Fruit fly (Drosophila melanogaster) whole organism, embryonic: ENCODE data around the gene mRpL51.
A peak's percentile ranks its signal among the peaks of the same experiment; 100 is the strongest.

ENCODE experiments used
- Awh ChIP-seq: fragments of 200-800 bp; sonication (Bioruptor generic); IDR thresholded peaks from 2 replicates; pipeline ENCODE4, ENCODE4 v1.3.6; 2022; ENCODE audit warnings: missing biosample characterization, missing genetic modification characterization
- Bgb ChIP-seq: fragments of 200-800 bp; sonication (Bioruptor generic); IDR thresholded peaks from 2 replicates; pipeline ENCODE4 v1.3.6; 2022; ENCODE audit warnings: missing biosample characterization, missing genetic modification characterization; ENCODE audit not compliant: partially characterized antibody
- CG11696 ChIP-seq: fragments of 200-800 bp; sonication (Bioruptor generic); IDR thresholded peaks from 2 replicates; pipeline ENCODE4 v1.3.6; 2022; ENCODE audit warnings: missing biosample characterization, missing genetic modification characterization
- CG11723 ChIP-seq: fragments of 200-800 bp; sonication (Bioruptor generic); optimal IDR thresholded peaks from 2 replicates; lab custom pipeline; 2017; ENCODE audit warnings: missing biosample characterization, mild to moderate bottlenecking, missing genetic modification characterization
- CG12659 ChIP-seq: fragments of 200-800 bp; sonication (Bioruptor generic); optimal IDR thresholded peaks from 3 replicates; lab custom pipeline; 2017; ENCODE audit warnings: mild to moderate bottlenecking, missing biosample characterization, missing genetic modification reagents, missing genetic modification characterization
- CG13287 ChIP-seq: fragments of 200-800 bp; sonication (Bioruptor generic); IDR thresholded peaks from 2 replicates; pipeline ENCODE4 v1.3.6; 2022; ENCODE audit warnings: missing biosample characterization, missing genetic modification characterization; ENCODE audit not compliant: partially characterized antibody
- CG14860 ChIP-seq: fragments of 200-800 bp; sonication (Bioruptor generic); IDR thresholded peaks from 3 replicates; pipeline ENCODE4 v1.3.6; 2022; ENCODE audit warnings: missing biosample characterization, missing genetic modification characterization; ENCODE audit not compliant: partially characterized antibody
- CG15073 ChIP-seq: fragments of 200-800 bp; sonication (Bioruptor generic); optimal IDR thresholded peaks from 2 replicates; lab custom pipeline; 2016; ENCODE audit warnings: missing biosample characterization, missing genetic modification characterization
- CG15479 ChIP-seq: fragments of 200-800 bp; sonication (Bioruptor generic); optimal IDR thresholded peaks from 3 replicates; lab custom pipeline; 2019; ENCODE audit warnings: missing biosample characterization, mild to moderate bottlenecking, missing genetic modification characterization, moderate library complexity
- CG18262 ChIP-seq: fragments of 200-800 bp; optimal IDR thresholded peaks from 3 replicates; lab custom pipeline; 2019; ENCODE audit warnings: missing biosample characterization, mild to moderate bottlenecking, missing genetic modification characterization, moderate library complexity
- CG2116 ChIP-seq: fragments of 200-800 bp; sonication (Bioruptor generic); optimal IDR thresholded peaks from 3 replicates; lab custom pipeline; 2018; ENCODE audit warnings: missing biosample characterization, mild to moderate bottlenecking, missing genetic modification characterization
- CG2889 ChIP-seq: fragments of 200-800 bp; sonication (Bioruptor generic); IDR thresholded peaks from 3 replicates; pipeline ENCODE4 v1.3.6; 2022; ENCODE audit warnings: missing biosample characterization, missing genetic modification characterization
- CG30403 ChIP-seq: fragments of 200-800 bp; sonication (Bioruptor generic); optimal IDR thresholded peaks from 3 replicates; lab custom pipeline; 2016; ENCODE audit warnings: missing biosample characterization, missing genetic modification characterization
- CG34224 ChIP-seq: fragments of 200-800 bp; sonication (Bioruptor generic); IDR thresholded peaks from 3 replicates; pipeline ENCODE4 v1.3.6; 2022; ENCODE audit warnings: missing biosample characterization, missing genetic modification characterization; ENCODE audit not compliant: partially characterized antibody
- CG42726 ChIP-seq: fragments of 200-800 bp; sonication (Bioruptor generic); IDR thresholded peaks from 2 replicates; pipeline ENCODE4 v1.3.6; 2022; ENCODE audit warnings: missing biosample characterization, missing genetic modification characterization; ENCODE audit not compliant: partially characterized antibody
- CG4730 ChIP-seq: fragments of 200-800 bp; sonication (Bioruptor generic); IDR thresholded peaks from 2 replicates; pipeline ENCODE4 v1.3.6; 2022; ENCODE audit warnings: missing biosample characterization, missing genetic modification characterization
- CG4820 ChIP-seq: fragments of 200-800 bp; sonication (Bioruptor generic); optimal IDR thresholded peaks from 3 replicates; lab custom pipeline; 2016; ENCODE audit warnings: missing biosample characterization, missing genetic modification characterization
- CG5180 ChIP-seq: fragments of 200-800 bp; sonication (Bioruptor generic); optimal IDR thresholded peaks from 3 replicates; lab custom pipeline; 2017; ENCODE audit warnings: missing biosample characterization, missing genetic modification characterization, mild to moderate bottlenecking, moderate library complexity, missing genetic modification reagents
- CG6175 ChIP-seq: fragments of 200-800 bp; sonication (Bioruptor generic); IDR thresholded peaks from 3 replicates; pipeline ENCODE4 v1.3.6; 2022; ENCODE audit warnings: missing biosample characterization, missing genetic modification characterization
- CG6272 ChIP-seq: fragments of 200-800 bp; sonication (Bioruptor generic); IDR thresholded peaks from 2 replicates; pipeline ENCODE4 v1.3.6; 2022; ENCODE audit warnings: missing biosample characterization, missing genetic modification characterization
- CG7963 ChIP-seq: fragments of 200-800 bp; sonication (Bioruptor generic); IDR thresholded peaks from 3 replicates; pipeline ENCODE4 v1.3.6; 2022; ENCODE audit warnings: missing biosample characterization, missing genetic modification characterization; ENCODE audit not compliant: partially characterized antibody
- CG8924 ChIP-seq: fragments of 200-800 bp; optimal IDR thresholded peaks from 3 replicates; lab custom pipeline; 2019; ENCODE audit warnings: missing biosample characterization, mild to moderate bottlenecking, missing genetic modification characterization, moderate library complexity
- CTCF ChIP-seq: fragments of 200-800 bp; sonication (Bioruptor generic); optimal IDR thresholded peaks from 2 replicates; lab custom pipeline; 2017; ENCODE audit warnings: missing biosample characterization, mild to moderate bottlenecking, missing genetic modification characterization, moderate library complexity
- Dfd ChIP-seq, 2 experiments: fragments of >200 bp; optimal IDR thresholded peaks; 2 replicates each; lab custom pipeline; 2017; ENCODE audit warnings: missing biosample characterization in 2 of 2, missing genetic modification characterization in 2 of 2
- Dll ChIP-seq: fragments of 200-800 bp; sonication (Bioruptor generic); IDR thresholded peaks from 4 replicates; pipeline ENCODE4 v1.3.6; 2022; ENCODE audit warnings: missing biosample characterization, missing genetic modification characterization; ENCODE audit not compliant: partially characterized antibody
- Dp ChIP-seq: fragments of 200-800 bp; sonication (Bioruptor generic); optimal IDR thresholded peaks from 2 replicates; lab custom pipeline; 2018; ENCODE audit warnings: missing biosample characterization, mild to moderate bottlenecking, missing genetic modification characterization, moderate library complexity
- Elba2 ChIP-seq: fragments of 200-800 bp; sonication (Bioruptor generic); optimal IDR thresholded peaks from 3 replicates; lab custom pipeline; 2016; ENCODE audit warnings: missing biosample characterization, missing genetic modification characterization
- GATAe ChIP-seq: fragments of 200-800 bp; sonication (Bioruptor generic); conservative IDR thresholded peaks from 2 replicates; pipeline ENCODE4 v1.3.6; 2022; ENCODE audit warnings: missing biosample characterization, missing genetic modification characterization
- HLH4C ChIP-seq: fragments of 200-800 bp; sonication (Bioruptor generic); IDR thresholded peaks from 3 replicates; pipeline ENCODE4 v1.3.6; 2022; ENCODE audit warnings: missing biosample characterization, missing genetic modification characterization; ENCODE audit not compliant: partially characterized antibody
- Hr78 ChIP-seq, 2 experiments: fragments of 200-800 bp in 1 of 2; fragments of >200 bp in 1 of 2; sonication (Bioruptor generic) in 1 of 2; optimal IDR thresholded peaks; 2 replicates each; lab custom pipeline; 2017 to 2019; ENCODE audit warnings: missing biosample characterization in 2 of 2, missing genetic modification characterization in 2 of 2, mild to moderate bottlenecking in 1 of 2, moderate library complexity in 1 of 2
- NfI ChIP-seq: fragments of 200-800 bp; sonication (Bioruptor generic); optimal IDR thresholded peaks from 3 replicates; lab custom pipeline; 2018; ENCODE audit warnings: missing biosample characterization, mild to moderate bottlenecking, missing genetic modification characterization, moderate library complexity
- Scr ChIP-seq: fragments of 200-800 bp; sonication (Bioruptor generic); IDR thresholded peaks from 2 replicates; pipeline ENCODE4 v1.3.6; 2022; ENCODE audit warnings: missing biosample characterization, missing genetic modification characterization; ENCODE audit not compliant: partially characterized antibody
- Vsx1 ChIP-seq: fragments of 200-800 bp; sonication (Bioruptor generic); optimal IDR thresholded peaks from 2 replicates; lab custom pipeline; 2017; ENCODE audit warnings: missing biosample characterization, mild to moderate bottlenecking, missing genetic modification characterization, missing genetic modification reagents
- exex ChIP-seq: fragments of 200-800 bp; sonication (Bioruptor generic); optimal IDR thresholded peaks from 4 replicates; lab custom pipeline; 2018; ENCODE audit warnings: missing biosample characterization, mild to moderate bottlenecking, missing genetic modification characterization, moderate library complexity
- fu2 ChIP-seq: fragments of 200-800 bp; sonication (Bioruptor generic); optimal IDR thresholded peaks from 2 replicates; lab custom pipeline; 2016; ENCODE audit warnings: missing biosample characterization, missing genetic modification characterization
- insv ChIP-seq, 2 experiments: fragments of 200-800 bp; sonication (Bioruptor generic); optimal IDR thresholded peaks; 3 replicates each; lab custom pipeline; 2016 to 2018; ENCODE audit warnings: missing biosample characterization in 2 of 2, missing genetic modification characterization in 2 of 2
- jigr1 ChIP-seq: fragments of 200-800 bp; sonication (Bioruptor generic); IDR thresholded peaks from 3 replicates; pipeline ENCODE4 v1.3.6; 2022; ENCODE audit warnings: missing biosample characterization, missing genetic modification characterization
- maf-S ChIP-seq: fragments of 200-800 bp; sonication (Bioruptor generic); optimal IDR thresholded peaks from 2 replicates; lab custom pipeline; 2016; ENCODE audit warnings: missing biosample characterization, missing genetic modification characterization
- oc ChIP-seq: fragments of 200-800 bp; sonication (Bioruptor generic); optimal IDR thresholded peaks from 2 replicates; lab custom pipeline; 2018; ENCODE audit warnings: missing biosample characterization, mild to moderate bottlenecking, missing genetic modification characterization, moderate library complexity
- pho ChIP-seq: fragments of 200-800 bp; sonication (Bioruptor generic); optimal IDR thresholded peaks from 2 replicates; lab custom pipeline; 2016; ENCODE audit warnings: missing biosample characterization, missing genetic modification characterization
- sd ChIP-seq: fragments of 200-800 bp; sonication (Bioruptor generic); optimal IDR thresholded peaks from 3 replicates; lab custom pipeline; 2018; ENCODE audit warnings: missing biosample characterization, mild to moderate bottlenecking, missing genetic modification characterization, moderate library complexity
- sens ChIP-seq: fragments of 200-800 bp; sonication (Bioruptor generic); peaks from one replicate; lab custom pipeline; 2016; ENCODE audit warnings: missing biosample characterization, missing genetic modification characterization
- tna ChIP-seq: fragments of 200-800 bp; sonication (Bioruptor generic); IDR thresholded peaks from 2 replicates; pipeline ENCODE4 v1.3.6; 2022; ENCODE audit warnings: missing biosample characterization, missing genetic modification characterization; ENCODE audit not compliant: partially characterized antibody
- vnd ChIP-seq: fragments of 200-800 bp; sonication (Bioruptor generic); IDR thresholded peaks from 3 replicates; pipeline ENCODE4 v1.3.6; 2022; ENCODE audit warnings: missing biosample characterization, missing genetic modification characterization; ENCODE audit not compliant: partially characterized antibody

Gene mRpL51

DNA sequence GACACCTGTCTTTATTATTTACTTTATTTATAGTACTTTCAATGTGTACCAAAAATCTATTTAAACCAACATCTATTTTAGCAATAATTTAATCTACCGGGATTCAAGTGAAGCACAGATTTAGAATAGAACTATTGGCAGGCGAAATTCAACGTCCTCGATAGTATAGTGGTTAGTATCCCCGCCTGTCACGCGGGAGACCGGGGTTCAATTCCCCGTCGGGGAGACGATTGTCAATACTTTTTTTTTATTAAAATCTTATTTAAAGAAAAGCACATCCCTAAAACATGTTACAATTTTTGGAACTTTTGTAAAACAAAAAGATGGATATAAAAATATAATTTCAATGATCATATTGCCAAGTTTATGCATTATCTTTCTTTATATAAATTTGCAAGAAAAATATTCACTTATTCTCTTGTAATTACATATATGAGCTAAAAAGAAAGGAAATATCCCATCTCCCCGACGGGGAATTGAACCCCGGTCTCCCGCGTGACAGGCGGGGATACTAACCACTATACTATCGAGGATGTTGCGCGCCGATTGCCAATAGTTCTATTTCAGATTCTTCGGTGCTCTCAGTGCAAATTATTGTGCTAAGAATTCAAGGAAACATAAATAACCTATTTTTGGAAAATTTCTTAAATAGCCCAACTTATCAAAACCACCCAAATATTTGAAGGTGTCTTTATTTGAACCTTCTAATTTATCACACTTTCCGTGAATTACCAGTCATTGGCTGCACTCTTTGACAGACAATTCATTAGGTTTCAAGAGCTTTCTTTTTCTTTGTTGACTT, 35.4 kb downstream of the mRpL51 start, which contains the start of gene CG43796 (continued):
- TF ChIP-seq jigr1 (GFP tag; lab: Robert Waterston, UW) (no peak), CG13287 (peak; percentile 13; the same call in 1 of the 2 replicates), CG34224 (GFP tag; lab: Robert Waterston, UW) (no peak), CG15073 (no peak), CG7963 (GFP tag; lab: Robert Waterston, UW) (peak; percentile 65; the same call in 1 of the 3 replicates), CG14860 (GFP tag; lab: Robert Waterston, UW) (peak; percentile 60), Scr (GFP tag; lab: Robert Waterston, UW) (peak; percentile 65), sens (GFP tag; lab: Kevin White, UChicago) (peak; percentile 81), CG42726 (GFP tag; lab: Robert Waterston, UW) (peak; percentile 41), CTCF (peak; percentile 26), GATAe (GFP tag; lab: Robert Waterston, UW) (no peak), CG15479 (peak; percentile 54), HLH4C (GFP tag; lab: Robert Waterston, UW) (peak; percentile 68), sd (tag; lab: Kevin White, UChicago) (peak; percentile 0), exex (tag; lab: Kevin White, UChicago) (peak; percentile 22), tna (peak; percentile 58; the same call in 1 of the 2 replicates), vnd (GFP tag; lab: Robert Waterston, UW) (peak; percentile 49; the same call in 1 of the 3 replicates), CG5180 (GFP tag; lab: Kevin White, UChicago) (no peak), Dll (GFP tag; lab: Robert Waterston, UW) (peak; percentile 62; the same call in 2 of the 4 replicates), pho (GFP tag; lab: Kevin White, UChicago) (no peak)

DNA sequence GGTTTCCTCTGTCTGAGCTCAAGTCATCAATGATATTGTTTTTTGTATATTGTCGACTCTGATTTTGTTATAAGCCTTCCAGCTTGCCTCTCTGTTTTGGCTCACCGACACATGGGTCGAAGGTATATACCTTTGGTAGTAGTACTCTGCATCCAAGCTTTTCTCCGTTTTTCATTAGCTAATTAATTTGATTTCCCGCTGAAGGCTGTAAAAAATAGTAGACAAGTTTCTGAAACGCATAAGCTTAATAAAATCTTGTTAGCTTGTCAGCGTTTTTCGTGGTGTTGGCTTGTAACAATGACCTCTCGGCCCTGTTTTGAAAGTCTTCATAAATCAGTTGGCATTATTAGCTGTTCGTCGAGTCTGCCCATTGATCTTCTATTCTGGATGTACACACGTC, 36.4 kb downstream of the mRpL51 start:
- TF ChIP-seq Dp (GFP tag; lab: Kevin White, UChicago) (no peak), oc (peak; percentile 72), Hr78 (GFP tag; optimal IDR thresholded peaks at IDR 0.05; lab: Kevin White, UChicago) (peak in 1 of 2 experiments; percentile 36), NfI (no peak), CG4730 (no peak), Awh (GFP tag; lab: Robert Waterston, UW) (peak; percentile 42; the same call in 1 of the 2 replicates), Vsx1 (GFP tag; lab: Kevin White, UChicago) (peak; percentile 74), CG18262 (tag; lab: Kevin White, UChicago) (no peak), CG8924 (tag; lab: Kevin White, UChicago) (no peak)

DNA sequence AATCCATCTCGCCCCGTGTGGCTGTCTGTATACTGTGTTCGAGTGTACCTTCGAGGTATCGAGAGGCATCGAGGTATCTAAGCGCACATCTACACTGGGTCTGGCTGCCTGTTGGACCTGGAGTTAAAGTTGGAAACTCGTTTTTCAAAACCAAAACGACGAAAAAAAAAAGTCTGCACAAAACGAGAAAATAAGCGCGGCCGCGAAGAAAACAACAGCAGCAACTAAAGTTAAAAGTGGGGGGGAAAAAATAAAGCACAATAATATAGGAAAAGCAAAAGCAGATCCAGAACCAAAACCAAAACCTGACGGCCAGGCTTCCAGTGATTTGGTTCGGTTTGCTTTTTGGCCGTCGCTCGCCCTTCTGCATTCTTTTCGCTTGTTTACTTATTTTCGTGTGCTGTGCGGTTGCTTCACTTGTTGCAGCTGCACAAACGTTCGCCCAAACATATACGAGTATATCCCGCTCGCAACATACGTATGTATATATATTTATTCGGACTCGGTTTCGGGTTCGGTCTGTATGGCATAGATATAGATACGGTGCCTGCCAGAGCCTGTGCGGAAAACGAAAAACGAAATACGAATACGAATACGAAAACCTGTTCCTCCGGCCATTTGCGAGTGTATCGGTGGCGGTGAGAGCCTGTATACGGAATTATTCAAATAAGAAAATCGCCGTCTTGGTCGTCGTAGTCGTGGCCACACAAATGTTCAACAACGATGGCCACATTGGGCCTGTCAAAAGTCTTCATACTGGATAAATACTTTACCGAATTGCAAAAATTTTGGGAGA, 38.1 kb downstream of the mRpL51 start:
- peak; percentile 34 for TF ChIP-seq Elba2 (GFP tag; lab: Kevin White, UChicago)
- peak in 1 of 2 experiments; percentile 86 for TF ChIP-seq insv (GFP tag; optimal IDR thresholded peaks at IDR 0.05; lab: Kevin White, UChicago)
- no peak for TF ChIP-seq Bgb (GFP tag; lab: Robert Waterston, UW)
- no peak for TF ChIP-seq CG6272 (GFP tag; lab: Robert Waterston, UW)
- TF ChIP-seq CG30403 (GFP tag; lab: Kevin White, UChicago): no peak
- TF ChIP-seq CG6175: no peak
- TF ChIP-seq CG11696 (GFP tag; lab: Robert Waterston, UW): no peak
- no peak for TF ChIP-seq fu2
- TF ChIP-seq CG13287: no peak
- TF ChIP-seq CG11723 (GFP tag; lab: Kevin White, UChicago): no peak
- 0 out of 2 replicates have a peak, but pooled peaks have one; percentile 10 for TF ChIP-seq Awh (GFP tag; lab: Robert Waterston, UW)
- no peak for TF ChIP-seq Dfd (GFP tag; optimal IDR thresholded peaks at IDR 0.05; lab: Kevin White, UChicago)
- no peak for TF ChIP-seq CG12659 (GFP tag; lab: Kevin White, UChicago)
- TF ChIP-seq NfI: no peak
- no peak for TF ChIP-seq CG2889 (GFP tag; lab: Robert Waterston, UW)
- TF ChIP-seq maf-S: no peak
- no peak for TF ChIP-seq CG2116 (GFP tag; lab: Kevin White, UChicago)
- no peak for TF ChIP-seq CG4820 (GFP tag; lab: Kevin White, UChicago)
